Worm (Caenorhabditis elegans) whole organism, L4 larva: ENCODE data around the gene spig-9.
A peak's percentile ranks its signal among the peaks of the same experiment; 100 is the strongest.

Experiments
- T20F7.1 ChIP-seq: fragments of 200-800 bp; sonication (Bioruptor generic); optimal IDR thresholded peaks from 2 replicates; lab custom pipeline; 2018; ENCODE audit warnings: mild to moderate bottlenecking, missing genetic modification characterization, missing compliant biosample characterization
- Y75B8A.6 ChIP-seq: fragments of 200-800 bp; sonication (Bioruptor generic); IDR thresholded peaks from 2 replicates; pipeline ENCODE4 v1.3.6; 2022; ENCODE audit warnings: missing genetic modification reagents, missing genetic modification characterization, missing compliant biosample characterization
- ZK337.2 ChIP-seq: fragments of 200-800 bp; sonication (Bioruptor generic); IDR thresholded peaks from 2 replicates; pipeline ENCODE4 v1.3.6; 2022; ENCODE audit warnings: missing genetic modification reagents, missing genetic modification characterization, missing compliant biosample characterization
- ZK546.5 ChIP-seq, 2 experiments: sonication (generic microtip); optimal IDR thresholded peaks; 2 replicates each; lab custom pipeline; 2017; ENCODE audit warnings: missing biosample characterization in 2 of 2, missing genetic modification characterization in 2 of 2
- aly-2 ChIP-seq: sonication (generic microtip); optimal IDR thresholded peaks from 2 replicates; lab custom pipeline; 2018; ENCODE audit warnings: missing biosample characterization, missing genetic modification characterization
- arid-1 ChIP-seq: fragments of 200-800 bp; sonication (Bioruptor generic); conservative IDR thresholded peaks from 2 replicates; pipeline ENCODE4 v1.3.6; 2022; ENCODE audit warnings: missing genetic modification reagents, missing genetic modification characterization, missing compliant biosample characterization
- ceh-20 ChIP-seq: fragments of 200-800 bp; sonication (Bioruptor generic); IDR thresholded peaks from 2 replicates; pipeline ENCODE4 v1.3.6; 2022; ENCODE audit warnings: missing genetic modification reagents, missing genetic modification characterization, missing compliant biosample characterization
- ceh-28 ChIP-seq: fragments of 150-350 bp; optimal IDR thresholded peaks from 2 replicates; lab custom pipeline; 2014; ENCODE audit warnings: missing biosample characterization, missing genetic modification reagents, missing genetic modification characterization
- daf-12 ChIP-seq: fragments of 150-350 bp; optimal IDR thresholded peaks from 2 replicates; lab custom pipeline; 2014; ENCODE audit warnings: missing biosample characterization, missing genetic modification reagents, missing genetic modification characterization
- daf-16 ChIP-seq, 3 experiments: sonication (generic microtip); optimal IDR thresholded peaks; 2 replicates each; lab custom pipeline; 2016 to 2017; ENCODE audit warnings: missing genetic modification characterization in 3 of 3, missing genetic modification reagents in 3 of 3, mild to moderate bottlenecking in 2 of 3, missing compliant biosample characterization in 2 of 3, missing biosample characterization in 1 of 3, moderate library complexity in 1 of 3
- dmd-6 ChIP-seq: fragments of 200-800 bp; sonication (Bioruptor generic); IDR thresholded peaks from 2 replicates; pipeline ENCODE4 v1.3.6; 2022; ENCODE audit warnings: missing genetic modification reagents, missing genetic modification characterization, missing compliant biosample characterization
- dve-1 ChIP-seq: sonication (generic microtip); optimal IDR thresholded peaks from 2 replicates; lab custom pipeline; 2017; ENCODE audit warnings: antibody characterized with exemption, mild to moderate bottlenecking, missing genetic modification characterization, missing compliant biosample characterization; ENCODE audit not compliant: insufficient read depth
- fkh-10 ChIP-seq: fragments of 150-350 bp; optimal IDR thresholded peaks from 2 replicates; lab custom pipeline; 2014; ENCODE audit warnings: missing biosample characterization, missing genetic modification reagents, missing genetic modification characterization
- gei-8 ChIP-seq: fragments of 200-800 bp; sonication (Bioruptor generic); optimal IDR thresholded peaks from 2 replicates; lab custom pipeline; 2018; ENCODE audit warnings: mild to moderate bottlenecking, missing genetic modification characterization, missing compliant biosample characterization
- hlh-11 ChIP-seq: fragments of 200-800 bp; sonication (Bioruptor generic); optimal IDR thresholded peaks from 2 replicates; lab custom pipeline; 2018; ENCODE audit warnings: mild to moderate bottlenecking, missing genetic modification characterization, missing compliant biosample characterization
- hlh-30 ChIP-seq: sonication (generic microtip); optimal IDR thresholded peaks from 2 replicates; lab custom pipeline; 2017; ENCODE audit warnings: antibody characterized with exemption, mild to moderate bottlenecking, missing genetic modification characterization, missing compliant biosample characterization; ENCODE audit not compliant: insufficient read depth
- lin-1 ChIP-seq: fragments of 200-800 bp; sonication (Bioruptor generic); IDR thresholded peaks from 2 replicates; pipeline ENCODE4 v1.3.6; 2022; ENCODE audit warnings: missing genetic modification reagents, missing genetic modification characterization, missing compliant biosample characterization
- lin-29 ChIP-seq: fragments of 200-800 bp; sonication (Bioruptor generic); IDR thresholded peaks from 2 replicates; pipeline ENCODE4 v1.3.6; 2022; ENCODE audit warnings: missing genetic modification reagents, missing genetic modification characterization, missing compliant biosample characterization
- lsy-2 ChIP-seq, 2 experiments: fragments of 150-350 bp in 1 of 2; sonication (generic microtip) in 1 of 2; optimal IDR thresholded peaks; 2 replicates each; lab custom pipeline; 2014 to 2017; ENCODE audit warnings: missing biosample characterization in 2 of 2, missing genetic modification characterization in 2 of 2
- mdl-1 ChIP-seq, 2 experiments: fragments of 150-350 bp in 1 of 2; sonication (generic microtip) in 1 of 2; optimal IDR thresholded peaks; 2 replicates each; lab custom pipeline; 2014 to 2017; ENCODE audit warnings: missing biosample characterization in 2 of 2, missing genetic modification characterization in 2 of 2
- mdt-29 ChIP-seq: fragments of 200-800 bp; sonication (Bioruptor generic); IDR thresholded peaks from 2 replicates; pipeline ENCODE4 v1.3.6; 2022; ENCODE audit warnings: missing genetic modification reagents, missing genetic modification characterization, missing compliant biosample characterization
- mep-1 ChIP-seq: fragments of 150-350 bp; sonication (generic microtip); optimal IDR thresholded peaks from 3 replicates; lab custom pipeline; 2014; ENCODE audit warnings: missing biosample characterization, missing genetic modification characterization
- mes-2 ChIP-seq: sonication (generic microtip); optimal IDR thresholded peaks from 2 replicates; lab custom pipeline; 2016; ENCODE audit warnings: missing genotype, mild to moderate bottlenecking, missing genetic modification characterization, missing compliant biosample characterization; ENCODE audit not compliant: poor library complexity, severe bottlenecking
- mxl-2 ChIP-seq: fragments of 200-800 bp; sonication (Bioruptor generic); conservative IDR thresholded peaks from 2 replicates; pipeline ENCODE4 v1.3.6; 2022; ENCODE audit warnings: missing genetic modification reagents, missing genetic modification characterization, missing compliant biosample characterization
- nhr-102 ChIP-seq: sonication (generic microtip); optimal IDR thresholded peaks from 2 replicates; lab custom pipeline; 2016; ENCODE audit warnings: mild to moderate bottlenecking, missing genetic modification characterization, moderate library complexity, missing compliant biosample characterization
- nhr-237 ChIP-seq: sonication (generic microtip); optimal IDR thresholded peaks from 2 replicates; lab custom pipeline; 2017; ENCODE audit warnings: missing biosample characterization, missing genetic modification characterization
- nhr-41 ChIP-seq: fragments of 200-800 bp; sonication (Bioruptor generic); IDR thresholded peaks from 2 replicates; pipeline ENCODE4 v1.3.6; 2022; ENCODE audit warnings: missing genetic modification reagents, missing genetic modification characterization, missing compliant biosample characterization
- nhr-42 ChIP-seq: fragments of 200-800 bp; sonication (Bioruptor generic); IDR thresholded peaks from 2 replicates; pipeline ENCODE4 v1.3.6; 2022; ENCODE audit warnings: missing genetic modification characterization, missing compliant biosample characterization
- nhr-48 ChIP-seq: sonication (generic microtip); optimal IDR thresholded peaks from 2 replicates; lab custom pipeline; 2016; ENCODE audit warnings: mild to moderate bottlenecking, missing genetic modification characterization, missing compliant biosample characterization
- nhr-77 ChIP-seq: fragments of 150-350 bp; optimal IDR thresholded peaks from 2 replicates; lab custom pipeline; 2014; ENCODE audit warnings: missing biosample characterization, missing genetic modification characterization
- php-3 ChIP-seq: fragments of 200-800 bp; sonication (Bioruptor generic); IDR thresholded peaks from 2 replicates; pipeline ENCODE4 v1.3.6; 2022; ENCODE audit warnings: missing genetic modification reagents, missing genetic modification characterization, missing compliant biosample characterization
- pqm-1 ChIP-seq: sonication (generic microtip); optimal IDR thresholded peaks from 2 replicates; lab custom pipeline; 2017; ENCODE audit warnings: missing biosample characterization, missing genetic modification characterization
- rbr-2 ChIP-seq: sonication (generic microtip); optimal IDR thresholded peaks from 2 replicates; lab custom pipeline; 2016; ENCODE audit warnings: missing genotype, missing genetic modification characterization, missing compliant biosample characterization
- saeg-2 ChIP-seq: fragments of 200-800 bp; sonication (Bioruptor generic); IDR thresholded peaks from 2 replicates; pipeline ENCODE4 v1.3.6; 2022; ENCODE audit warnings: missing genetic modification reagents, missing genetic modification characterization, missing compliant biosample characterization
- sdz-12 ChIP-seq: fragments of 200-800 bp; sonication (Bioruptor generic); optimal IDR thresholded peaks from 2 replicates; lab custom pipeline; 2018; ENCODE audit warnings: mild to moderate bottlenecking, missing genetic modification characterization, missing compliant biosample characterization
- snpc-4 ChIP-seq: fragments of 150-350 bp; optimal IDR thresholded peaks from 2 replicates; lab custom pipeline; 2014; ENCODE audit warnings: missing biosample characterization, missing genetic modification characterization
- tag-97 ChIP-seq: fragments of 200-800 bp; sonication (Bioruptor generic); IDR thresholded peaks from 2 replicates; pipeline ENCODE4 v1.3.6; 2022; ENCODE audit warnings: missing genetic modification characterization, missing compliant biosample characterization
- tra-1 ChIP-seq: fragments of 200-800 bp; sonication (Bioruptor generic); IDR thresholded peaks from 2 replicates; pipeline ENCODE4 v1.3.6; 2022; ENCODE audit warnings: missing genetic modification reagents, missing genetic modification characterization, missing compliant biosample characterization
- unc-130 ChIP-seq: sonication (generic microtip); optimal IDR thresholded peaks from 2 replicates; lab custom pipeline; 2016; ENCODE audit warnings: missing genetic modification reagents, missing genetic modification characterization, missing compliant biosample characterization
- unc-62 ChIP-seq, 3 experiments: fragments of 150-350 bp in 1 of 3; sonication (generic microtip); optimal IDR thresholded peaks in 2 of 3; peaks in 1 of 3; 1 replicate in 1 of 3; 2 replicates in 2 of 3; lab custom pipeline; 2014 to 2017; ENCODE audit warnings: missing biosample characterization in 3 of 3, missing genetic modification characterization in 3 of 3, missing genetic modification reagents in 3 of 3, missing genotype in 1 of 3
- zfp-2 ChIP-seq: sonication (generic microtip); optimal IDR thresholded peaks from 2 replicates; lab custom pipeline; 2016; ENCODE audit warnings: mild to moderate bottlenecking, missing genetic modification characterization, missing compliant biosample characterization
- zfp-3 ChIP-seq: fragments of 200-800 bp; sonication (Bioruptor generic); conservative IDR thresholded peaks from 2 replicates; pipeline ENCODE4 v1.3.6; 2022; ENCODE audit warnings: missing genetic modification reagents, missing genetic modification characterization, missing compliant biosample characterization
- zip-11 ChIP-seq: fragments of 200-800 bp; sonication (Bioruptor generic); IDR thresholded peaks from 2 replicates; pipeline ENCODE4 v1.3.6; 2022; ENCODE audit warnings: missing genetic modification characterization, missing compliant biosample characterization
- zip-2 ChIP-seq: fragments of 150-350 bp; optimal IDR thresholded peaks from 2 replicates; lab custom pipeline; 2014; ENCODE audit warnings: missing biosample characterization, missing genetic modification characterization
- ztf-11 ChIP-seq: fragments of 150-350 bp; optimal IDR thresholded peaks from 2 replicates; lab custom pipeline; 2014; ENCODE audit warnings: missing biosample characterization, missing genetic modification characterization
- ztf-7 ChIP-seq: fragments of 150-350 bp; optimal IDR thresholded peaks from 2 replicates; lab custom pipeline; 2014; ENCODE audit warnings: missing biosample characterization, missing genetic modification characterization

spig-9 gene

ce11 chrV:13655202-13655764 is 43.6 kb upstream of the spig-9 start (continued):
- TF ChIP-seq gei-8 (GFP tag; lab: Kevin White, UChicago) (no peak), ZK337.2 (GFP tag; lab: Robert Waterston, UW) (no peak), zip-2 (no peak), nhr-237 (no peak), ceh-20 (GFP tag; lab: Robert Waterston, UW) (no peak), zfp-3 (GFP tag; lab: Robert Waterston, UW) (no peak; the same call in 1 of the 2 replicates), aly-2 (no peak), unc-130 (no peak), zip-11 (no peak), unc-62 (GFP tag; optimal IDR thresholded peaks at IDR 0.05 in 1 of 2; lab: Kevin White, UChicago) (peak in 1 of 2 experiments; percentile 99), unc-62 (tag; optimal IDR thresholded peaks at IDR 0.05; lab: Kevin White, UChicago) (no peak), mxl-2 (GFP tag; lab: Robert Waterston, UW) (no peak), snpc-4 (no peak), daf-12 (tag; lab: Kevin White, UChicago) (no peak), nhr-48 (tag; lab: Kevin White, UChicago) (peak; percentile 22), nhr-102 (tag; lab: Kevin White, UChicago) (no peak), lin-29 (no peak), hlh-30 (tag; lab: Kevin White, UChicago) (peak; percentile 69), lsy-2 (tag; optimal IDR thresholded peaks at IDR 0.05; lab: Kevin White, UChicago) (peak; percentile 51 to 77), fkh-10 (GFP tag; lab: Kevin White, UChicago) (peak; percentile 78), ceh-28 (tag; lab: Kevin White, UChicago) (peak; percentile 49), lin-1 (GFP tag; lab: Robert Waterston, UW) (no peak), ztf-7 (tag; lab: Kevin White, UChicago) (no peak), Y75B8A.6 (GFP tag; lab: Robert Waterston, UW) (0 out of 2 replicates have a peak, but pooled peaks have one; percentile 36), rbr-2 (tag; lab: Kevin White, UChicago) (peak; percentile 62), php-3 (no peak), zfp-2 (no peak), nhr-42 (no peak), ZK546.5 (tag; optimal IDR thresholded peaks at IDR 0.05; lab: Kevin White, UChicago) (no peak), mdt-29 (GFP tag; lab: Robert Waterston, UW) (no peak)
- TF ChIP-seq, all 104 proteins: peak for 30

ce11 chrV:13654394-13654792 is 42.7 kb upstream of the spig-9 start:
- no peak for TF ChIP-seq ztf-11 (tag; lab: Kevin White, UChicago)
- peak; percentile 42; the same call in 1 of the 2 replicates for TF ChIP-seq dmd-6 (GFP tag; lab: Robert Waterston, UW)
- peak; percentile 9 for TF ChIP-seq hlh-11 (tag; lab: Kevin White, UChicago)
- TF ChIP-seq, all 104 proteins: peak for 2

DNA sequence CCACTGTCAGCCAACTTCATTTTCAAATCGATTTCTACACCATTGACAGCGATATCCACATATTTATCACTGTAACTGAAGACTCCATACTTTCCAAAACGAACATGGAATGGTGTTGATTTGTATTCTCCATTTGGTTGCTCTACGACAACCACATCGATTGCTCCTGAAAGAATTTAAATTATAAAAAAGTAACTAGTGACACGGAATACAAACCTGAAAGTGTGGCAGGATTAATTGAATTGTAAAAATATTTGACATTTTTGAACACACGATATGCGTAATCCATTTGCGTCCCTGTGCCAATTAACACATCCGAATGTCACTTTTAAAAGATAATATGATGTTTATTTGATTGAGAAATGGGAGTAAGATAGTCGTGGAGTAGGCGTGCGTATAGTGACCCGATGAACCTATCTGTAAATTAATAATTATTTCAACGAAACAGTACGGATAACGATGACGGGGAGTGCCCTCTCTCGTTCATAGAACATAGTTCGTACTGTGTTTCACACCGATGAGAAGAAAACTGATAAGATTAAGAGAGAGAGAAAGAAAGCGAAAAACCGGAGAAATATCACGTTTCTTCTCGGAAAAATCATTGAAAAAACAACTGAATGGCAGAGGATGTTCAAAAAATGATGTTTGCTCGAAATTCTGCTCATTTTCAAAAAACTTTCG is 42.2 kb upstream of the spig-9 start, which contains the start of gene lpin-1:
Gene lpin-1 (minus strand): TSS at position 417 of the 681 bp plus-strand sequence.
- TF ChIP-seq hlh-11 (tag; lab: Kevin White, UChicago) = peak; percentile 85
- no peak; the same call in 1 of the 2 replicates for TF ChIP-seq tra-1 (GFP tag; lab: Robert Waterston, UW)
- peak; percentile 11; the same call in 1 of the 2 replicates for TF ChIP-seq saeg-2 (GFP tag; lab: Robert Waterston, UW)
- peak; percentile 6 for TF ChIP-seq mes-2 (tag; lab: Kevin White, UChicago)
- TF ChIP-seq pqm-1 = peak; percentile 16
- peak; percentile 35 for TF ChIP-seq nhr-77
- no peak for TF ChIP-seq tag-97 (GFP tag; lab: Robert Waterston, UW)
- peak; percentile 40 for TF ChIP-seq mep-1 (tag; lab: Kevin White, UChicago)
- peak in 1 of 2 experiments; percentile 8 for TF ChIP-seq lsy-2 (tag; optimal IDR thresholded peaks at IDR 0.05; lab: Kevin White, UChicago)
- TF ChIP-seq sdz-12 (GFP tag; lab: Kevin White, UChicago) = peak; percentile 68
- peak; percentile 20 for TF ChIP-seq hlh-30 (tag; lab: Kevin White, UChicago)
- peak; percentile 53; the same call in 1 of the 2 replicates for TF ChIP-seq nhr-41 (GFP tag; lab: Robert Waterston, UW)
- TF ChIP-seq mdl-1 (tag; optimal IDR thresholded peaks at IDR 0.05; lab: Kevin White, UChicago) = peak in 1 of 2 experiments; percentile 54
- peak; percentile 69 for TF ChIP-seq dve-1 (tag; lab: Kevin White, UChicago)
- peak; percentile 0 for TF ChIP-seq T20F7.1 (GFP tag; lab: Kevin White, UChicago)
- no peak for TF ChIP-seq arid-1 (GFP tag; lab: Robert Waterston, UW)
- no peak for TF ChIP-seq daf-16 (GFP tag; optimal IDR thresholded peaks at IDR 0.05; lab: Kevin White, UChicago)
- peak; percentile 44 for TF ChIP-seq daf-16 (tag; optimal IDR thresholded peaks at IDR 0.05; lab: Kevin White, UChicago)
